Worm (Caenorhabditis elegans) whole organism, midembryonic: ENCODE results near the gene F07C3.3.

ENCODE experiments used
- T22C8.4 ChIP-seq: fragments of 200-800 bp; sonication (Bioruptor generic); IDR thresholded peaks from 2 replicates; pipeline ENCODE4 v1.3.6; 2022; ENCODE audit warnings: missing genetic modification characterization, missing compliant biosample characterization
- cog-1 ChIP-seq: sonication (generic microtip); optimal IDR thresholded peaks from 2 replicates; lab custom pipeline; 2016; ENCODE audit warnings: missing genetic modification characterization, missing compliant biosample characterization
- flt-1 ChIP-seq: fragments of 200-800 bp; sonication (Bioruptor generic); IDR thresholded peaks from 2 replicates; pipeline ENCODE4 v1.3.6; 2022; ENCODE audit warnings: missing genetic modification characterization, missing compliant biosample characterization
- klf-2 ChIP-seq: fragments of 200-800 bp; sonication (Bioruptor generic); conservative IDR thresholded peaks from 2 replicates; pipeline ENCODE4 v1.3.6; 2022; ENCODE audit warnings: missing genetic modification reagents, missing genetic modification characterization, missing compliant biosample characterization
- med-1 ChIP-seq: sonication (generic microtip); optimal IDR thresholded peaks from 2 replicates; lab custom pipeline; 2017; ENCODE audit warnings: missing genetic modification characterization, mild to moderate bottlenecking, missing compliant biosample characterization, antibody characterized with exemption, missing genetic modification reagents; ENCODE audit not compliant: insufficient read depth
- ref-1 ChIP-seq: fragments of 200-800 bp; sonication (Bioruptor generic); conservative IDR thresholded peaks from 2 replicates; pipeline ENCODE4 v1.3.6; 2022; ENCODE audit warnings: missing genetic modification reagents, missing genetic modification characterization, missing compliant biosample characterization
- tab-1 ChIP-seq: fragments of 200-800 bp; sonication (Bioruptor generic); IDR thresholded peaks from 2 replicates; pipeline ENCODE4 v1.3.6; 2022; ENCODE audit warnings: missing genetic modification characterization, missing compliant biosample characterization
- ztf-23 ChIP-seq: fragments of 200-800 bp; sonication (Bioruptor generic); IDR thresholded peaks from 2 replicates; pipeline ENCODE4 v1.3.6; 2022; ENCODE audit warnings: missing genetic modification reagents, missing genetic modification characterization, missing compliant biosample characterization
- ztf-29 ChIP-seq: fragments of 200-800 bp; sonication (Bioruptor generic); IDR thresholded peaks from 2 replicates; pipeline ENCODE4 v1.3.6; 2022; ENCODE audit warnings: missing genetic modification reagents, missing genetic modification characterization, missing compliant biosample characterization

The F07C3.3 gene

ce11 chrV:9243171-9243996 lies 11.2 kb upstream of the F07C3.3 start, which contains the start of gene glo-4:
glo-4 (minus strand) TSS chrV:9243221.
- TF ChIP-seq tab-1 (GFP tag; lab: Robert Waterston, UW): no peak

ce11 chrV:9225675-9226144 lies 6.5 kb downstream of the F07C3.3 start, which contains the start of gene F07C3.2:
F07C3.2 (plus strand) TSS chrV:9226094.
- no peak for TF ChIP-seq T22C8.4
- TF ChIP-seq ztf-29 (GFP tag; lab: Robert Waterston, UW): no peak
- TF ChIP-seq ref-1 (GFP tag; lab: Robert Waterston, UW): no peak
- no peak for TF ChIP-seq med-1 (GFP tag; lab: Kevin White, UChicago)
- no peak for TF ChIP-seq tab-1 (GFP tag; lab: Robert Waterston, UW)
- TF ChIP-seq ztf-23 (GFP tag; lab: Robert Waterston, UW): no peak
- TF ChIP-seq klf-2 (GFP tag; lab: Robert Waterston, UW): no peak

- no peak for TF ChIP-seq cog-1 (tag; lab: Kevin White, UChicago)
- no peak for TF ChIP-seq ref-1 (GFP tag; lab: Robert Waterston, UW)
- no peak for TF ChIP-seq flt-1 (GFP tag; lab: Robert Waterston, UW)
- TF ChIP-seq T22C8.4: no peak
- TF ChIP-seq tab-1 (GFP tag; lab: Robert Waterston, UW): no peak
- no peak for TF ChIP-seq ztf-29 (GFP tag; lab: Robert Waterston, UW)
- TF ChIP-seq med-1 (GFP tag; lab: Kevin White, UChicago): no peak
- TF ChIP-seq ztf-23 (GFP tag; lab: Robert Waterston, UW): no peak
- no peak for TF ChIP-seq klf-2 (GFP tag; lab: Robert Waterston, UW)
These were observed 7.2 kb downstream of the F07C3.3 start for ce11 chrV:9224981-9225380.

ce11 chrV:9224377-9224776 lies 7.8 kb downstream of the F07C3.3 start:
- TF ChIP-seq med-1 (GFP tag; lab: Kevin White, UChicago): no peak
- TF ChIP-seq tab-1 (GFP tag; lab: Robert Waterston, UW): no peak
- no peak for TF ChIP-seq ztf-23 (GFP tag; lab: Robert Waterston, UW)
- TF ChIP-seq cog-1 (tag; lab: Kevin White, UChicago): no peak
- TF ChIP-seq ref-1 (GFP tag; lab: Robert Waterston, UW): no peak
- TF ChIP-seq ztf-29 (GFP tag; lab: Robert Waterston, UW): no peak
- TF ChIP-seq T22C8.4: no peak
- TF ChIP-seq flt-1 (GFP tag; lab: Robert Waterston, UW): no peak
- TF ChIP-seq klf-2 (GFP tag; lab: Robert Waterston, UW): no peak

- no peak for TF ChIP-seq flt-1 (GFP tag; lab: Robert Waterston, UW)
- no peak for TF ChIP-seq cog-1 (tag; lab: Kevin White, UChicago)
- no peak for TF ChIP-seq med-1 (GFP tag; lab: Kevin White, UChicago)
- TF ChIP-seq ztf-29 (GFP tag; lab: Robert Waterston, UW): no peak
- no peak for TF ChIP-seq klf-2 (GFP tag; lab: Robert Waterston, UW)
- TF ChIP-seq ztf-23 (GFP tag; lab: Robert Waterston, UW): no peak
- no peak for TF ChIP-seq tab-1 (GFP tag; lab: Robert Waterston, UW)
- no peak for TF ChIP-seq T22C8.4
- no peak for TF ChIP-seq ref-1 (GFP tag; lab: Robert Waterston, UW)
These were observed 9.4 kb downstream of the F07C3.3 start for ce11 chrV:9222819-9223218.

- TF ChIP-seq tab-1 (GFP tag; lab: Robert Waterston, UW): no peak
- no peak for TF ChIP-seq ref-1 (GFP tag; lab: Robert Waterston, UW)
- no peak for TF ChIP-seq T22C8.4
- no peak for TF ChIP-seq ztf-23 (GFP tag; lab: Robert Waterston, UW)
- TF ChIP-seq klf-2 (GFP tag; lab: Robert Waterston, UW): no peak
- no peak for TF ChIP-seq cog-1 (tag; lab: Kevin White, UChicago)
These were observed 10.6 kb downstream of the F07C3.3 start, which contains the start of gene grd-6 for ce11 chrV:9221566-9221965. grd-6 (plus strand) TSS chrV:9221866.

- TF ChIP-seq flt-1 (GFP tag; lab: Robert Waterston, UW): no peak
These were observed 11.8 kb downstream of the F07C3.3 start for ce11 chrV:9220444-9220843.

ce11 chrV:9219390-9219733 lies 12.8 kb downstream of the F07C3.3 start:
- TF ChIP-seq ztf-23 (GFP tag; lab: Robert Waterston, UW) (no peak), T22C8.4 (no peak), ztf-29 (GFP tag; lab: Robert Waterston, UW) (no peak), med-1 (GFP tag; lab: Kevin White, UChicago) (no peak), ref-1 (GFP tag; lab: Robert Waterston, UW) (no peak), flt-1 (GFP tag; lab: Robert Waterston, UW) (no peak), tab-1 (GFP tag; lab: Robert Waterston, UW) (no peak), cog-1 (tag; lab: Kevin White, UChicago) (no peak), klf-2 (GFP tag; lab: Robert Waterston, UW) (no peak)

ce11 chrV:9218655-9219389 lies 13.4 kb downstream of the F07C3.3 start:
- TF ChIP-seq flt-1 (GFP tag; lab: Robert Waterston, UW) (no peak), cog-1 (tag; lab: Kevin White, UChicago) (no peak), ztf-23 (GFP tag; lab: Robert Waterston, UW) (no peak), T22C8.4 (no peak), tab-1 (GFP tag; lab: Robert Waterston, UW) (no peak), klf-2 (GFP tag; lab: Robert Waterston, UW) (no peak), ztf-29 (GFP tag; lab: Robert Waterston, UW) (no peak), med-1 (GFP tag; lab: Kevin White, UChicago) (no peak), ref-1 (GFP tag; lab: Robert Waterston, UW) (no peak)
